Worm (Caenorhabditis elegans) whole organism, young adult: ENCODE results near the gene C08F11.3.
"Not testable (repeated sequence)": the region's sequence is repeated elsewhere in the genome, so short reads cannot be mapped to it uniquely, and the experiment has no call there.

ENCODE experiments used
- B0336.3 ChIP-seq: fragments of 200-800 bp; sonication (Bioruptor generic); IDR thresholded peaks from 2 replicates; pipeline ENCODE4 v1.3.6; 2022; ENCODE audit warnings: missing genetic modification characterization, missing compliant biosample characterization
- F22D6.2 ChIP-seq: sonication (generic microtip); optimal IDR thresholded peaks from 2 replicates; lab custom pipeline; 2016; ENCODE audit warnings: mild to moderate bottlenecking, missing genetic modification characterization, missing compliant biosample characterization
- F39B2.1 ChIP-seq: fragments of 200-800 bp; sonication (Bioruptor generic); IDR thresholded peaks from 2 replicates; pipeline ENCODE4 v1.3.6; 2022; ENCODE audit warnings: missing genetic modification reagents, missing genetic modification characterization, missing compliant biosample characterization
- F49E8.2 ChIP-seq: sonication (generic microtip); optimal IDR thresholded peaks from 3 replicates; lab custom pipeline; 2017; ENCODE audit warnings: missing genetic modification characterization, mild to moderate bottlenecking, missing compliant biosample characterization, antibody characterized with exemption, moderate library complexity; ENCODE audit not compliant: insufficient read depth
- F57A8.1 ChIP-seq: fragments of 200-800 bp; sonication (Bioruptor generic); optimal IDR thresholded peaks from 2 replicates; lab custom pipeline; 2018; ENCODE audit warnings: mild to moderate bottlenecking, missing genetic modification characterization, moderate library complexity, missing compliant biosample characterization
- K12H6.12 ChIP-seq: fragments of 200-800 bp; sonication (Bioruptor generic); optimal IDR thresholded peaks from 2 replicates; lab custom pipeline; 2018; ENCODE audit warnings: mild to moderate bottlenecking, missing genetic modification characterization, missing compliant biosample characterization
- T07F8.4 ChIP-seq: sonication (generic microtip); optimal IDR thresholded peaks from 2 replicates; lab custom pipeline; 2016; ENCODE audit warnings: mild to moderate bottlenecking, missing genetic modification characterization, moderate library complexity, missing compliant biosample characterization
- Y79H2A.3 ChIP-seq: fragments of 200-800 bp; sonication (Bioruptor generic); conservative IDR thresholded peaks from 2 replicates; pipeline ENCODE4 v1.3.6; 2022; ENCODE audit warnings: missing genetic modification reagents, missing genetic modification characterization, missing compliant biosample characterization
- ZK185.1 ChIP-seq: sonication (generic microtip); optimal IDR thresholded peaks from 2 replicates; lab custom pipeline; 2016; ENCODE audit warnings: mild to moderate bottlenecking, missing genetic modification characterization, missing compliant biosample characterization; ENCODE audit not compliant: poor library complexity, severe bottlenecking
- aptf-2 ChIP-seq: fragments of 200-800 bp; sonication (Bioruptor generic); conservative IDR thresholded peaks from 2 replicates; pipeline ENCODE4 v1.3.6; 2022; ENCODE audit warnings: missing genetic modification reagents, missing genetic modification characterization, missing compliant biosample characterization
- attf-3 ChIP-seq: fragments of 200-800 bp; sonication (Bioruptor generic); conservative IDR thresholded peaks from 2 replicates; pipeline ENCODE4 v1.3.6; 2022; ENCODE audit warnings: missing genetic modification reagents, missing genetic modification characterization, missing compliant biosample characterization
- attf-6 ChIP-seq: fragments of 200-800 bp; sonication (Bioruptor generic); IDR thresholded peaks from 2 replicates; pipeline ENCODE4 v1.3.6; 2022; ENCODE audit warnings: missing genetic modification reagents, missing genetic modification characterization, missing compliant biosample characterization
- ccch-3 ChIP-seq: fragments of 200-800 bp; sonication (Bioruptor generic); optimal IDR thresholded peaks from 2 replicates; lab custom pipeline; 2018; ENCODE audit warnings: mild to moderate bottlenecking, missing genetic modification characterization, missing compliant biosample characterization
- die-1 ChIP-seq: sonication (generic microtip); optimal IDR thresholded peaks from 2 replicates; lab custom pipeline; 2016; ENCODE audit warnings: missing genotype, mild to moderate bottlenecking, missing genetic modification characterization, missing compliant biosample characterization
- dox-1 ChIP-seq: fragments of 200-800 bp; sonication (Bioruptor generic); IDR thresholded peaks from 2 replicates; pipeline ENCODE4 v1.3.6; 2022; ENCODE audit warnings: missing genetic modification reagents, missing genetic modification characterization, missing compliant biosample characterization
- dpff-1 ChIP-seq: sonication (generic microtip); optimal IDR thresholded peaks from 2 replicates; lab custom pipeline; 2017; ENCODE audit warnings: mild to moderate bottlenecking, missing genetic modification characterization, missing compliant biosample characterization
- dpl-1 ChIP-seq: fragments of 150-350 bp; optimal IDR thresholded peaks from 2 replicates; lab custom pipeline; 2014; ENCODE audit warnings: missing biosample characterization, missing genetic modification reagents, missing genetic modification characterization
- efl-1 ChIP-seq: fragments of 150-350 bp; optimal IDR thresholded peaks from 2 replicates; lab custom pipeline; 2014; ENCODE audit warnings: missing biosample characterization, missing genetic modification reagents, missing genetic modification characterization
- egl-44 ChIP-seq: fragments of 200-800 bp; sonication (Bioruptor generic); IDR thresholded peaks from 2 replicates; pipeline ENCODE4 v1.3.6; 2022; ENCODE audit warnings: missing genetic modification reagents, missing genetic modification characterization, missing compliant biosample characterization
- ekl-4 ChIP-seq: fragments of 200-800 bp; sonication (Bioruptor generic); IDR thresholded peaks from 2 replicates; pipeline ENCODE4 v1.3.6; 2022; ENCODE audit warnings: missing genetic modification reagents, missing genetic modification characterization, missing compliant biosample characterization
- gei-17 ChIP-seq: fragments of 200-800 bp; sonication (Bioruptor generic); optimal IDR thresholded peaks from 2 replicates; lab custom pipeline; 2018; ENCODE audit warnings: mild to moderate bottlenecking, missing genetic modification characterization, missing compliant biosample characterization
- him-1 ChIP-seq: sonication (generic microtip); optimal IDR thresholded peaks from 2 replicates; lab custom pipeline; 2016; ENCODE audit warnings: missing genotype, missing genetic modification reagents, missing genetic modification characterization, missing compliant biosample characterization
- hmg-1.2 ChIP-seq: fragments of 200-800 bp; sonication (Bioruptor generic); IDR thresholded peaks from 2 replicates; pipeline ENCODE4 v1.3.6; 2022; ENCODE audit warnings: missing genetic modification reagents, missing genetic modification characterization, missing compliant biosample characterization
- hrde-1 ChIP-seq: sonication (generic microtip); optimal IDR thresholded peaks from 2 replicates; lab custom pipeline; 2016; ENCODE audit warnings: missing genetic modification characterization, mild to moderate bottlenecking, missing compliant biosample characterization, moderate library complexity, missing genotype, missing genetic modification reagents, borderline replicate concordance
- lin-26 ChIP-seq: fragments of 200-800 bp; sonication (Bioruptor generic); IDR thresholded peaks from 2 replicates; pipeline ENCODE4 v1.3.6; 2022; ENCODE audit warnings: missing genetic modification reagents, missing genetic modification characterization, missing compliant biosample characterization
- mes-4 ChIP-seq: sonication (generic microtip); optimal IDR thresholded peaks from 2 replicates; lab custom pipeline; 2016; ENCODE audit warnings: missing genotype, missing genetic modification characterization, missing compliant biosample characterization
- nhr-27 ChIP-seq: fragments of 200-800 bp; sonication (Bioruptor generic); optimal IDR thresholded peaks from 2 replicates; lab custom pipeline; 2018; ENCODE audit warnings: mild to moderate bottlenecking, missing genetic modification characterization, moderate library complexity, missing compliant biosample characterization
- rpc-1 ChIP-seq, 2 experiments: fragments of 150-350 bp in 1 of 2; sonication (generic microtip) in 1 of 2; optimal IDR thresholded peaks; 2 replicates each; lab custom pipeline; 2014 to 2018; ENCODE audit warnings: missing biosample characterization in 1 of 2, missing genetic modification characterization in 1 of 2, missing genetic modification reagents in 1 of 2, missing genotype in 1 of 2
- sea-2 ChIP-seq: fragments of 200-800 bp; sonication (Bioruptor generic); IDR thresholded peaks from 2 replicates; pipeline ENCODE4 v1.3.6; 2022; ENCODE audit warnings: missing genetic modification characterization, missing compliant biosample characterization
- snpc-1.1 ChIP-seq: sonication (generic microtip); optimal IDR thresholded peaks from 2 replicates; lab custom pipeline; 2017; ENCODE audit warnings: missing genetic modification characterization, mild to moderate bottlenecking, missing compliant biosample characterization, antibody characterized with exemption, moderate library complexity, missing genotype, missing genetic modification reagents; ENCODE audit not compliant: insufficient read depth
- snpc-4 ChIP-seq, 5 experiments: fragments of 150-350 bp in 1 of 5; sonication (generic microtip) in 4 of 5; optimal IDR thresholded peaks; 2 replicates each; lab custom pipeline; 2014 to 2018; ENCODE audit warnings: missing genetic modification characterization in 5 of 5, missing biosample characterization in 3 of 5, antibody characterized with exemption in 2 of 5, mild to moderate bottlenecking in 2 of 5, missing compliant biosample characterization in 2 of 5, missing genotype in 2 of 5, moderate library complexity in 2 of 5, missing genetic modification reagents in 1 of 5
- somi-1 ChIP-seq: fragments of 200-800 bp; sonication (Bioruptor generic); optimal IDR thresholded peaks from 2 replicates; lab custom pipeline; 2018; ENCODE audit warnings: mild to moderate bottlenecking, missing genetic modification characterization, missing compliant biosample characterization
- sptf-2 ChIP-seq: fragments of 200-800 bp; sonication (Bioruptor generic); optimal IDR thresholded peaks from 2 replicates; lab custom pipeline; 2018; ENCODE audit warnings: mild to moderate bottlenecking, missing genetic modification characterization, missing compliant biosample characterization
- unc-130 ChIP-seq: sonication (generic microtip); optimal IDR thresholded peaks from 2 replicates; lab custom pipeline; 2016; ENCODE audit warnings: missing genetic modification reagents, missing genetic modification characterization, missing compliant biosample characterization
- unc-62 ChIP-seq: fragments of 150-350 bp; optimal IDR thresholded peaks from 2 replicates; lab custom pipeline; 2014; ENCODE audit warnings: missing biosample characterization, missing genetic modification reagents, missing genetic modification characterization
- zfh-2 ChIP-seq: fragments of 200-800 bp; sonication (Bioruptor generic); conservative IDR thresholded peaks from 2 replicates; pipeline ENCODE4 v1.3.6; 2022; ENCODE audit warnings: missing genetic modification reagents, missing genetic modification characterization, missing compliant biosample characterization
- ztf-26 ChIP-seq: sonication (generic microtip); optimal IDR thresholded peaks from 2 replicates; lab custom pipeline; 2017; ENCODE audit warnings: missing genetic modification characterization, missing compliant biosample characterization
- ztf-28 ChIP-seq: fragments of 200-800 bp; sonication (Bioruptor generic); IDR thresholded peaks from 2 replicates; pipeline ENCODE4 v1.3.6; 2022; ENCODE audit warnings: missing genetic modification reagents, missing genetic modification characterization, missing compliant biosample characterization

C08F11.3 gene

ce11 chrIV:13588544-13589043 is 30.7 kb upstream of the C08F11.3 start, which contains the start of gene sru-9:
sru-9 (plus strand) TSS chrIV:13588993.
- TF ChIP-seq attf-6 (GFP tag; lab: Robert Waterston, UW) (peak; percentile 82), snpc-4 (GFP tag; optimal IDR thresholded peaks at IDR 0.05; lab: Kevin White, UChicago) (peak; percentile 39), snpc-4 (tag; optimal IDR thresholded peaks at IDR 0.05; lab: Kevin White, UChicago) (peak in 3 of 4 experiments; percentile 35 to 90 (median 78)), hmg-1.2 (GFP tag; lab: Robert Waterston, UW) (peak; percentile 65), snpc-1.1 (tag; lab: Kevin White, UChicago) (peak; percentile 25)

DNA sequence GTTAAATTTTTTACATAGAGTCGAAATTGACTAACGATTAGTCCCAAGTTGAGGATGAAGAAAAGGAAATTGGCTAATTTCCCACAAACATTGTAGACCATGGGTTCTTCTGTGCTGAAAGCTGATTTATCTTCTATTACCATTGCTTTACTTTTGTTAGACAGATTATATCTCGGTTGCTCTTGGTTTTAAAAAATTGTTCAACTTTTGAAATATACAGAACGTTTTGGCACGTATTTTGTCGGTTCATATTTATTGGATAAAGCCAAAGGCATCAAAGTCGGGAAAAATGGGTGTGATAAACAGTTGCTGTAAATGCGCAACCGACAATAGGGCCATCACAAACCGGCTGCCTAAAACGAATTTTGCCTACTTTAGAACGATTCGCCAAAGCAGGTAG is 27.7 kb upstream of the C08F11.3 start, which contains the start of gene tsp-5:
TSS of gene tsp-5 (minus strand) at position 101 of the 400 bp plus-strand sequence.
- no peak for TF ChIP-seq F39B2.1 (GFP tag; lab: Robert Waterston, UW)
- no peak for TF ChIP-seq F49E8.2
- TF ChIP-seq lin-26 (GFP tag; lab: Robert Waterston, UW) = no peak
- TF ChIP-seq, all 124 proteins: peak for 0

DNA sequence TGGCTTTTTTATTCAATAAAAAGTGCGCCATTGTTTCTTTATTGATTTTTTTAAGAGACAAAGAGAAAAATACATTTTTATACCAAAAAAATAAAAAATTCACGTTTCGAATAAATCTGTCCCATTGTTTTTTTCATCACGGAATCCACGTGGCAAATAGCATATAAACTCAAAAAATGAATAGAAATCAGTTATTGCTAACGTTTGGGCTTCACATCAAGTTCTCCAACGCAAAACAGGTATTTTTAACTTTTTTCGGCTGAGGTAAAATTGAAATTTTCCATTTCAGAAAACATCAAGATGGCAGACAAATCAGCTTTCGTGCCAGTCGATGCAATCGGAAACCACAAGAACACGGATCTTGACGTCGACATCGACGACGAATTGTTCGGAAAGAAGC is 26.0 kb upstream of the C08F11.3 start, which contains the start of gene Y45F10B.3:
TSS of gene Y45F10B.3 (plus strand) at position 301 of the 400 bp plus-strand sequence.
- no peak for TF ChIP-seq dpl-1 (GFP tag; lab: Kevin White, UChicago)
- no peak for TF ChIP-seq F39B2.1 (GFP tag; lab: Robert Waterston, UW)
- TF ChIP-seq aptf-2 (GFP tag; lab: Robert Waterston, UW) = no peak

ce11 chrIV:13597813-13598212 is 21.5 kb upstream of the C08F11.3 start, which contains the start of gene Y45F10B.9:
Y45F10B.9 (minus strand) TSS chrIV:13597913.
- TF ChIP-seq sptf-2, dpl-1, gei-17 (GFP tag; lab: Kevin White, UChicago): not testable (repeated sequence)

DNA sequence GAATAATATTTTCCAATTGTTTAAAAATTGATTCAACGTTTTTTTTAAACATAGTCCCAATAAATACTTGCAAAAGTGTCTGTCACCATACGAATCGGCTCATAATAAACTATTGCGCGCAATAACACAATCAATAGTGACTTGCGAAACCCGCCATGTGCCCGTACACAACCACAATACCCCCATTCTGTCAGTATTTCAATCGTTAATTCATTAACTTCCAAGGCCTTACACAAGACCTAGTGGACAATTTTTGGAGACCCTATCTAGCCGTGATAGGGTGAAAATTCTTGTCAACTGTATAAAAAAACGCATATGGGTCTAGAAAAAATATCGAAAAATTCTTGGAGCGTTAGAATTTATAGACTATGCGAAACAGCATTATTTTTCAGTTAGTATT is 18.7 kb upstream of the C08F11.3 start:
- TF ChIP-seq efl-1 (GFP tag; lab: Kevin White, UChicago) (no peak), lin-26 (GFP tag; lab: Robert Waterston, UW) (no peak), unc-130 (no peak), gei-17 (GFP tag; lab: Kevin White, UChicago) (no peak), aptf-2 (GFP tag; lab: Robert Waterston, UW) (no peak), dpff-1 (tag; lab: Kevin White, UChicago) (no peak), B0336.3 (no peak), K12H6.12 (tag; lab: Kevin White, UChicago) (no peak), zfh-2 (no peak), rpc-1 (optimal IDR thresholded peaks at IDR 0.05; lab: Kevin White, UChicago) (no peak), rpc-1 (tag; optimal IDR thresholded peaks at IDR 0.05; lab: Kevin White, UChicago) (no peak), ccch-3 (GFP tag; lab: Kevin White, UChicago) (no peak), die-1 (tag; lab: Kevin White, UChicago) (no peak), F57A8.1 (no peak), ekl-4 (GFP tag; lab: Robert Waterston, UW) (no peak), Y79H2A.3 (GFP tag; lab: Robert Waterston, UW) (no peak), dox-1 (GFP tag; lab: Robert Waterston, UW) (peak; percentile 34; the same call in 1 of the 2 replicates), ZK185.1 (no peak), hrde-1 (tag; lab: Kevin White, UChicago) (no peak), him-1 (tag; lab: Kevin White, UChicago) (peak; percentile 57), somi-1 (GFP tag; lab: Kevin White, UChicago) (no peak), unc-62 (GFP tag; lab: Kevin White, UChicago) (no peak), sea-2 (no peak), mes-4 (tag; lab: Kevin White, UChicago) (no peak), nhr-27 (tag; lab: Kevin White, UChicago) (no peak), snpc-1.1 (tag; lab: Kevin White, UChicago) (peak; percentile 94), attf-3 (GFP tag; lab: Robert Waterston, UW) (no peak), egl-44 (no peak), F22D6.2 (no peak), ztf-28 (GFP tag; lab: Robert Waterston, UW) (no peak), ztf-26 (no peak), T07F8.4 (no peak), sptf-2 (GFP tag; lab: Kevin White, UChicago) (no peak)
